Worm (Caenorhabditis elegans) whole organism, L4 larva: ENCODE results near the gene W01D2.3.
A peak's percentile ranks its signal among the peaks of the same experiment; 100 is the strongest.

Experiments used
- F44E2.7 ChIP-seq: fragments of 200-800 bp; sonication (Bioruptor generic); IDR thresholded peaks from 2 replicates; pipeline ENCODE4 v2.1.2; 2022; ENCODE audit warnings: missing genetic modification characterization, missing compliant biosample characterization
- F49E8.2 ChIP-seq: sonication (generic microtip); optimal IDR thresholded peaks from 2 replicates; lab custom pipeline; 2016; ENCODE audit warnings: missing compliant biosample characterization, mild to moderate bottlenecking, missing genetic modification characterization, borderline replicate concordance
- T26A8.4 ChIP-seq: fragments of 200-800 bp; sonication (Bioruptor generic); IDR thresholded peaks from 2 replicates; pipeline ENCODE4 v1.3.6; 2022; ENCODE audit warnings: missing genetic modification characterization, missing compliant biosample characterization
- ZK337.2 ChIP-seq: fragments of 200-800 bp; sonication (Bioruptor generic); IDR thresholded peaks from 2 replicates; pipeline ENCODE4 v1.3.6; 2022; ENCODE audit warnings: missing genetic modification reagents, missing genetic modification characterization, missing compliant biosample characterization
- aha-1 ChIP-seq: fragments of 150-350 bp; peaks from one replicate; lab custom pipeline; 2014; ENCODE audit warnings: missing biosample characterization, missing genetic modification characterization
- ama-1 ChIP-seq: fragments of 150-350 bp; optimal IDR thresholded peaks from 2 replicates; lab custom pipeline; 2014; ENCODE audit warnings: inconsistent platforms, mixed read lengths
- ceh-20 ChIP-seq: fragments of 200-800 bp; sonication (Bioruptor generic); IDR thresholded peaks from 2 replicates; pipeline ENCODE4 v1.3.6; 2022; ENCODE audit warnings: missing genetic modification reagents, missing genetic modification characterization, missing compliant biosample characterization
- ceh-28 ChIP-seq: fragments of 150-350 bp; optimal IDR thresholded peaks from 2 replicates; lab custom pipeline; 2014; ENCODE audit warnings: missing biosample characterization, missing genetic modification reagents, missing genetic modification characterization
- ceh-32 ChIP-seq: sonication (generic microtip); optimal IDR thresholded peaks from 2 replicates; lab custom pipeline; 2016; ENCODE audit warnings: mild to moderate bottlenecking, missing genetic modification characterization, missing compliant biosample characterization; ENCODE audit not compliant: poor library complexity
- ceh-44 ChIP-seq: fragments of 200-800 bp; sonication (Bioruptor generic); IDR thresholded peaks from 2 replicates; pipeline ENCODE4 v1.3.6; 2022; ENCODE audit warnings: missing genetic modification reagents, missing genetic modification characterization, missing compliant biosample characterization
- ceh-62 ChIP-seq: sonication (generic microtip); optimal IDR thresholded peaks from 2 replicates; lab custom pipeline; 2017; ENCODE audit warnings: missing biosample characterization, missing genetic modification characterization
- daf-12 ChIP-seq: fragments of 150-350 bp; optimal IDR thresholded peaks from 2 replicates; lab custom pipeline; 2014; ENCODE audit warnings: missing biosample characterization, missing genetic modification reagents, missing genetic modification characterization
- daf-19 ChIP-seq: fragments of 200-800 bp; sonication (Bioruptor generic); conservative IDR thresholded peaks from 2 replicates; pipeline ENCODE4 v1.3.6; 2022; ENCODE audit warnings: missing genetic modification characterization, missing compliant biosample characterization
- daf-8 ChIP-seq: fragments of 200-800 bp; sonication (Bioruptor generic); IDR thresholded peaks from 2 replicates; pipeline ENCODE4 v1.3.6; 2022; ENCODE audit warnings: missing genetic modification characterization, missing compliant biosample characterization
- dmd-6 ChIP-seq: fragments of 200-800 bp; sonication (Bioruptor generic); IDR thresholded peaks from 2 replicates; pipeline ENCODE4 v1.3.6; 2022; ENCODE audit warnings: missing genetic modification reagents, missing genetic modification characterization, missing compliant biosample characterization
- dmd-8 ChIP-seq: fragments of 200-800 bp; sonication (Bioruptor generic); IDR thresholded peaks from 2 replicates; pipeline ENCODE4 v1.3.6; 2022; ENCODE audit warnings: missing genetic modification characterization, missing compliant biosample characterization
- dmd-9 ChIP-seq: fragments of 200-800 bp; sonication (Bioruptor generic); IDR thresholded peaks from 2 replicates; pipeline ENCODE4 v1.3.6; 2022; ENCODE audit warnings: missing genetic modification reagents, missing genetic modification characterization, missing compliant biosample characterization
- dpl-1 ChIP-seq: fragments of 150-350 bp; optimal IDR thresholded peaks from 2 replicates; lab custom pipeline; 2014; ENCODE audit warnings: missing biosample characterization, missing genetic modification reagents, missing genetic modification characterization
- duxl-1 ChIP-seq: sonication (generic microtip); optimal IDR thresholded peaks from 2 replicates; lab custom pipeline; 2016; ENCODE audit warnings: mild to moderate bottlenecking, missing genetic modification characterization, moderate library complexity, missing compliant biosample characterization; ENCODE audit not compliant: poor library complexity
- gei-8 ChIP-seq: fragments of 200-800 bp; sonication (Bioruptor generic); optimal IDR thresholded peaks from 2 replicates; lab custom pipeline; 2018; ENCODE audit warnings: mild to moderate bottlenecking, missing genetic modification characterization, missing compliant biosample characterization
- hlh-30 ChIP-seq: sonication (generic microtip); optimal IDR thresholded peaks from 2 replicates; lab custom pipeline; 2017; ENCODE audit warnings: antibody characterized with exemption, mild to moderate bottlenecking, missing genetic modification characterization, missing compliant biosample characterization; ENCODE audit not compliant: insufficient read depth
- hmg-1.1 ChIP-seq: fragments of 200-800 bp; sonication (Bioruptor generic); IDR thresholded peaks from 2 replicates; pipeline ENCODE4 v1.3.6; 2022; ENCODE audit warnings: missing genetic modification reagents, missing genetic modification characterization, missing compliant biosample characterization
- jun-1 ChIP-seq: fragments of 150-350 bp; optimal IDR thresholded peaks from 2 replicates; lab custom pipeline; 2014; ENCODE audit warnings: missing biosample characterization, missing genetic modification reagents, missing genetic modification characterization
- lim-7 ChIP-seq: fragments of 200-800 bp; sonication (Bioruptor generic); IDR thresholded peaks from 2 replicates; pipeline ENCODE4 v1.3.6; 2022; ENCODE audit warnings: missing genetic modification characterization, missing compliant biosample characterization
- lin-1 ChIP-seq: fragments of 200-800 bp; sonication (Bioruptor generic); IDR thresholded peaks from 2 replicates; pipeline ENCODE4 v1.3.6; 2022; ENCODE audit warnings: missing genetic modification reagents, missing genetic modification characterization, missing compliant biosample characterization
- lin-13 ChIP-seq: fragments of 150-350 bp; optimal IDR thresholded peaks from 2 replicates; lab custom pipeline; 2014; ENCODE audit warnings: missing biosample characterization, missing genetic modification reagents, missing genetic modification characterization
- lin-15B ChIP-seq: fragments of 150-350 bp; sonication (generic microtip); optimal IDR thresholded peaks from 3 replicates; lab custom pipeline; 2014; ENCODE audit warnings: missing biosample characterization, missing genetic modification characterization
- madf-5 ChIP-seq, 2 experiments: fragments of 200-800 bp; sonication (Bioruptor generic); IDR thresholded peaks; 2 replicates each; pipeline ENCODE4 v1.3.6; 2022; ENCODE audit warnings: missing compliant biosample characterization in 2 of 2, missing genetic modification characterization in 2 of 2
- mdl-1 ChIP-seq, 2 experiments: fragments of 150-350 bp in 1 of 2; sonication (generic microtip) in 1 of 2; optimal IDR thresholded peaks; 2 replicates each; lab custom pipeline; 2014 to 2017; ENCODE audit warnings: missing biosample characterization in 2 of 2, missing genetic modification characterization in 2 of 2
- mep-1 ChIP-seq: fragments of 150-350 bp; sonication (generic microtip); optimal IDR thresholded peaks from 3 replicates; lab custom pipeline; 2014; ENCODE audit warnings: missing biosample characterization, missing genetic modification characterization
- mxl-3 ChIP-seq: fragments of 200-800 bp; sonication (Bioruptor generic); optimal IDR thresholded peaks from 2 replicates; lab custom pipeline; 2018; ENCODE audit warnings: mild to moderate bottlenecking, missing genetic modification characterization, missing compliant biosample characterization
- nhr-102 ChIP-seq: sonication (generic microtip); optimal IDR thresholded peaks from 2 replicates; lab custom pipeline; 2016; ENCODE audit warnings: mild to moderate bottlenecking, missing genetic modification characterization, moderate library complexity, missing compliant biosample characterization
- nhr-237 ChIP-seq: sonication (generic microtip); optimal IDR thresholded peaks from 2 replicates; lab custom pipeline; 2017; ENCODE audit warnings: missing biosample characterization, missing genetic modification characterization
- nhr-25 ChIP-seq: sonication (generic microtip); optimal IDR thresholded peaks from 2 replicates; lab custom pipeline; 2017; ENCODE audit warnings: missing genetic modification characterization, mild to moderate bottlenecking, missing compliant biosample characterization, antibody characterized with exemption, moderate library complexity, borderline replicate concordance; ENCODE audit not compliant: insufficient read depth
- nhr-28 ChIP-seq: fragments of 150-350 bp; optimal IDR thresholded peaks from 2 replicates; lab custom pipeline; 2014; ENCODE audit warnings: missing biosample characterization, missing genetic modification characterization
- nhr-41 ChIP-seq: fragments of 200-800 bp; sonication (Bioruptor generic); IDR thresholded peaks from 2 replicates; pipeline ENCODE4 v1.3.6; 2022; ENCODE audit warnings: missing genetic modification reagents, missing genetic modification characterization, missing compliant biosample characterization
- nhr-48 ChIP-seq: sonication (generic microtip); optimal IDR thresholded peaks from 2 replicates; lab custom pipeline; 2016; ENCODE audit warnings: mild to moderate bottlenecking, missing genetic modification characterization, missing compliant biosample characterization
- nhr-6 ChIP-seq: fragments of 150-350 bp; optimal IDR thresholded peaks from 2 replicates; lab custom pipeline; 2014; ENCODE audit warnings: missing biosample characterization, missing genetic modification characterization
- pha-4 ChIP-seq, 2 experiments: fragments of 150-350 bp in 1 of 2; fragments of 200-800 bp in 1 of 2; sonication (Bioruptor generic) in 1 of 2; IDR thresholded peaks in 1 of 2; optimal IDR thresholded peaks in 1 of 2; 2 replicates each; pipeline versions ENCODE4 v1.3.6 to Lab custom; 2014 to 2022; ENCODE audit warnings: missing genetic modification characterization in 2 of 2, missing genetic modification reagents in 2 of 2, missing biosample characterization in 1 of 2, missing compliant biosample characterization in 1 of 2
- php-3 ChIP-seq: fragments of 200-800 bp; sonication (Bioruptor generic); IDR thresholded peaks from 2 replicates; pipeline ENCODE4 v1.3.6; 2022; ENCODE audit warnings: missing genetic modification reagents, missing genetic modification characterization, missing compliant biosample characterization
- pqm-1 ChIP-seq: sonication (generic microtip); optimal IDR thresholded peaks from 2 replicates; lab custom pipeline; 2017; ENCODE audit warnings: missing biosample characterization, missing genetic modification characterization
- rbr-2 ChIP-seq: sonication (generic microtip); optimal IDR thresholded peaks from 2 replicates; lab custom pipeline; 2016; ENCODE audit warnings: missing genotype, missing genetic modification characterization, missing compliant biosample characterization
- sdz-12 ChIP-seq: fragments of 200-800 bp; sonication (Bioruptor generic); optimal IDR thresholded peaks from 2 replicates; lab custom pipeline; 2018; ENCODE audit warnings: mild to moderate bottlenecking, missing genetic modification characterization, missing compliant biosample characterization
- skn-1 ChIP-seq: fragments of 150-350 bp; optimal IDR thresholded peaks from 2 replicates; lab custom pipeline; 2014; ENCODE audit warnings: missing biosample characterization, missing genetic modification characterization
- snpc-1.2 ChIP-seq: fragments of 200-800 bp; sonication (Bioruptor generic); IDR thresholded peaks from 2 replicates; pipeline ENCODE4 v1.3.6; 2022; ENCODE audit warnings: missing genetic modification reagents, missing genetic modification characterization, missing compliant biosample characterization
- unc-130 ChIP-seq: sonication (generic microtip); optimal IDR thresholded peaks from 2 replicates; lab custom pipeline; 2016; ENCODE audit warnings: missing genetic modification reagents, missing genetic modification characterization, missing compliant biosample characterization
- unc-39 ChIP-seq: sonication (generic microtip); optimal IDR thresholded peaks from 2 replicates; lab custom pipeline; 2017; ENCODE audit warnings: missing biosample characterization, missing genetic modification characterization
- vab-7 ChIP-seq: fragments of 200-800 bp; sonication (Bioruptor generic); IDR thresholded peaks from 2 replicates; pipeline ENCODE4 v1.3.6; 2022; ENCODE audit warnings: missing genetic modification reagents, missing genetic modification characterization, missing compliant biosample characterization
- zfp-2 ChIP-seq: sonication (generic microtip); optimal IDR thresholded peaks from 2 replicates; lab custom pipeline; 2016; ENCODE audit warnings: mild to moderate bottlenecking, missing genetic modification characterization, missing compliant biosample characterization
- zip-11 ChIP-seq: fragments of 200-800 bp; sonication (Bioruptor generic); IDR thresholded peaks from 2 replicates; pipeline ENCODE4 v1.3.6; 2022; ENCODE audit warnings: missing genetic modification characterization, missing compliant biosample characterization
- ztf-11 ChIP-seq: fragments of 150-350 bp; optimal IDR thresholded peaks from 2 replicates; lab custom pipeline; 2014; ENCODE audit warnings: missing biosample characterization, missing genetic modification characterization
- ztf-7 ChIP-seq: fragments of 150-350 bp; optimal IDR thresholded peaks from 2 replicates; lab custom pipeline; 2014; ENCODE audit warnings: missing biosample characterization, missing genetic modification characterization

The W01D2.3 gene

ce11 chrII:14798047-14798522 lies 6.0 kb downstream of the W01D2.3 start, which contains the start of gene tbc-20 (continued):
- TF ChIP-seq lin-13 (GFP tag; lab: Kevin White, UChicago) (no peak), daf-8 (GFP tag; lab: Robert Waterston, UW) (no peak), nhr-25 (tag; lab: Kevin White, UChicago) (no peak), nhr-237 (tag; lab: Kevin White, UChicago) (no peak), lin-15B (no peak), vab-7 (GFP tag; lab: Robert Waterston, UW) (no peak), lim-7 (GFP tag; lab: Robert Waterston, UW) (no peak), duxl-1 (tag; lab: Kevin White, UChicago) (no peak), nhr-41 (GFP tag; lab: Robert Waterston, UW) (no peak), aha-1 (tag; lab: Kevin White, UChicago) (peak; percentile 94), snpc-1.2 (GFP tag; lab: Robert Waterston, UW) (no peak), sdz-12 (GFP tag; lab: Kevin White, UChicago) (no peak), dmd-6 (GFP tag; lab: Robert Waterston, UW) (no peak), jun-1 (no peak), unc-39 (no peak), nhr-48 (tag; lab: Kevin White, UChicago) (no peak), unc-130 (no peak), ztf-7 (no peak), ceh-62 (tag; lab: Kevin White, UChicago) (no peak), nhr-28 (no peak), F44E2.7 (GFP tag; lab: Robert Waterston, UW) (no peak), mdl-1 (tag; optimal IDR thresholded peaks at IDR 0.05; lab: Kevin White, UChicago) (no peak), ceh-20 (GFP tag; lab: Robert Waterston, UW) (no peak), dpl-1 (GFP tag; lab: Kevin White, UChicago) (peak; percentile 61), ceh-44 (GFP tag; lab: Robert Waterston, UW) (no peak), T26A8.4 (no peak), pha-4 (GFP tag; IDR thresholded peaks at IDR 0.05; lab: Robert Waterston, UW) (no peak), pha-4 (tag; optimal IDR thresholded peaks at IDR 0.05; lab: Kevin White, UChicago) (no peak), mxl-3 (no peak), F49E8.2 (peak; percentile 39), zip-11 (GFP tag; lab: Robert Waterston, UW) (no peak), nhr-102 (tag; lab: Kevin White, UChicago) (peak; percentile 9), ceh-28 (tag; lab: Kevin White, UChicago) (no peak), daf-12 (tag; lab: Kevin White, UChicago) (no peak), ztf-11 (tag; lab: Kevin White, UChicago) (no peak), hmg-1.1 (GFP tag; lab: Robert Waterston, UW) (no peak), nhr-6 (tag; lab: Kevin White, UChicago) (no peak), dmd-8 (GFP tag; lab: Robert Waterston, UW) (no peak), ceh-32 (no peak), skn-1 (tag; lab: Kevin White, UChicago) (no peak), mep-1 (peak; percentile 13), dmd-9 (GFP tag; lab: Robert Waterston, UW) (no peak), lin-1 (GFP tag; lab: Robert Waterston, UW) (no peak), ZK337.2 (GFP tag; lab: Robert Waterston, UW) (no peak), daf-19 (GFP tag; lab: Robert Waterston, UW) (no peak), madf-5 (GFP tag; IDR thresholded peaks at IDR 0.05; lab: Robert Waterston, UW) (no peak), ama-1 (lab: Kevin White, UChicago) (no peak), hlh-30 (tag; lab: Kevin White, UChicago) (no peak), gei-8 (GFP tag; lab: Kevin White, UChicago) (no peak), pqm-1 (no peak), rbr-2 (tag; lab: Kevin White, UChicago) (no peak), php-3 (no peak), zfp-2 (tag; lab: Kevin White, UChicago) (no peak)
